Fruit fly (Drosophila melanogaster): ENCODE measurements around the gene CCT6.

DNA sequence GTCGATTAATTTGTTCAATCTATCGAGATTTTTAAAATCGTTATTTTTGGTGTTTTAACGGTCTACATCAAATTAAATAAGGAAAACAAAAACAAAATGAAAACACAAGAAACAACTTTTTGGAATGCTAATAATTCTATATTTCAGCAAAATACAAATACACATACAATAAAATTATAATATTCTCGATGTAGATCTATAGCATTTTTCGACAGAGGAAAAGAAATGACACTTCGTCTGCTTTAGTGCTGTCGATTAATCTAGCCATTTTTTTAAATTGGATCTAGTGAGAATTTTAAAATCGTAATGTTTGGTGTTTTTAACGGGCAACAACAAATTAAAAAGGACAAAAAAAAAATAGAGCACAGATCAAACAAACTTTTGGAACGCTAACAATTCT lies 9.3 kb upstream of the CCT6 start, which contains the start of gene Arp6:
- TF ChIP-seq pdm3 (GFP tag; optimal IDR thresholded peaks at IDR 0.05) (no peak), CG8632 (GFP tag; optimal IDR thresholded peaks at IDR 0.05) (no peak), Smox (GFP tag; optimal IDR thresholded peaks at IDR 0.05) (no peak)
